Fruit fly (Drosophila melanogaster) whole organism, embryonic: ENCODE data around the gene Mtpalpha.

Experiments
- Atf-2 ChIP-seq: fragments of 200-800 bp; sonication (Bioruptor generic); optimal IDR thresholded peaks from 2 replicates; lab custom pipeline; 2016; ENCODE audit warnings: missing biosample characterization, missing genetic modification characterization
- Atf3 ChIP-seq: fragments of 200-800 bp; sonication (Bioruptor generic); optimal IDR thresholded peaks from 3 replicates; lab custom pipeline; 2016; ENCODE audit warnings: missing biosample characterization, missing genetic modification characterization
- Bgb ChIP-seq: fragments of 200-800 bp; sonication (Bioruptor generic); IDR thresholded peaks from 2 replicates; pipeline ENCODE4 v1.3.6; 2022; ENCODE audit warnings: missing biosample characterization, missing genetic modification characterization; ENCODE audit not compliant: partially characterized antibody
- CG10267 ChIP-seq: fragments of 200-800 bp; sonication (Bioruptor generic); optimal IDR thresholded peaks from 2 replicates; lab custom pipeline; 2018; ENCODE audit warnings: missing biosample characterization, mild to moderate bottlenecking, missing genetic modification characterization, moderate library complexity
- CG10979 ChIP-seq: fragments of 200-800 bp; sonication (Bioruptor generic); optimal IDR thresholded peaks from 2 replicates; lab custom pipeline; 2018; ENCODE audit warnings: missing biosample characterization, mild to moderate bottlenecking, missing genetic modification characterization, moderate library complexity
- CG12391 ChIP-seq: fragments of 200-800 bp; sonication (Bioruptor generic); optimal IDR thresholded peaks from 3 replicates; lab custom pipeline; 2018; ENCODE audit warnings: missing biosample characterization, mild to moderate bottlenecking, missing genetic modification characterization, moderate library complexity
- CG12744 ChIP-seq: fragments of 200-800 bp; sonication (Bioruptor generic); optimal IDR thresholded peaks from 2 replicates; lab custom pipeline; 2016; ENCODE audit warnings: missing biosample characterization, missing genetic modification characterization
- CG14710 ChIP-seq: fragments of 200-800 bp; sonication (Bioruptor generic); optimal IDR thresholded peaks from 3 replicates; lab custom pipeline; 2019; ENCODE audit warnings: missing biosample characterization, mild to moderate bottlenecking, missing genetic modification characterization, moderate library complexity
- CG16813 ChIP-seq: fragments of 200-800 bp; sonication (Bioruptor generic); IDR thresholded peaks from 3 replicates; pipeline ENCODE4 v1.3.6; 2022; ENCODE audit warnings: missing biosample characterization, missing genetic modification characterization; ENCODE audit not compliant: partially characterized antibody
- CG17802 ChIP-seq: fragments of 200-800 bp; sonication (Bioruptor generic); optimal IDR thresholded peaks from 2 replicates; lab custom pipeline; 2018; ENCODE audit warnings: missing biosample characterization, mild to moderate bottlenecking, missing genetic modification characterization, moderate library complexity
- CG18011 ChIP-seq: fragments of 200-800 bp; sonication (Bioruptor generic); optimal IDR thresholded peaks from 2 replicates; lab custom pipeline; 2017; ENCODE audit warnings: missing biosample characterization, missing genetic modification characterization, mild to moderate bottlenecking, moderate library complexity, missing genotype
- CG18599 ChIP-seq: fragments of 200-800 bp; sonication (Bioruptor generic); optimal IDR thresholded peaks from 3 replicates; lab custom pipeline; 2017; ENCODE audit warnings: missing biosample characterization, missing genetic modification characterization, mild to moderate bottlenecking, moderate library complexity, missing genetic modification reagents
- CG31388 ChIP-seq: fragments of 200-800 bp; sonication (Bioruptor generic); optimal IDR thresholded peaks from 2 replicates; lab custom pipeline; 2016; ENCODE audit warnings: missing biosample characterization, missing genetic modification characterization
- CG32532 ChIP-seq: fragments of 200-800 bp; sonication (Bioruptor generic); IDR thresholded peaks from 2 replicates; pipeline ENCODE4 v1.3.6; 2022; ENCODE audit warnings: missing biosample characterization, missing genetic modification characterization
- CG4328 ChIP-seq: fragments of 200-800 bp; sonication (Bioruptor generic); optimal IDR thresholded peaks from 3 replicates; lab custom pipeline; 2017; ENCODE audit warnings: missing biosample characterization, missing genetic modification reagents, missing genetic modification characterization
- CG4360 ChIP-seq: fragments of 200-800 bp; sonication (Bioruptor generic); IDR thresholded peaks from 2 replicates; pipeline ENCODE4 v1.3.6; 2022; ENCODE audit warnings: missing biosample characterization, missing genetic modification characterization
- CG4424 ChIP-seq: fragments of 200-800 bp; sonication (Bioruptor generic); optimal IDR thresholded peaks from 3 replicates; lab custom pipeline; 2016; ENCODE audit warnings: missing biosample characterization, missing genetic modification characterization
- CG5180 ChIP-seq: fragments of 200-800 bp; sonication (Bioruptor generic); optimal IDR thresholded peaks from 3 replicates; lab custom pipeline; 2017; ENCODE audit warnings: missing biosample characterization, missing genetic modification characterization, mild to moderate bottlenecking, moderate library complexity, missing genetic modification reagents
- CG6683 ChIP-seq: fragments of 200-800 bp; sonication (Bioruptor generic); optimal IDR thresholded peaks from 2 replicates; lab custom pipeline; 2017; ENCODE audit warnings: missing biosample characterization, mild to moderate bottlenecking, missing genetic modification characterization, missing genetic modification reagents
- CG6765 ChIP-seq: fragments of 200-800 bp; sonication (Bioruptor generic); optimal IDR thresholded peaks from 3 replicates; lab custom pipeline; 2017; ENCODE audit warnings: missing biosample characterization, mild to moderate bottlenecking, missing genetic modification characterization
- CG7271 ChIP-seq: fragments of 200-800 bp; sonication (Bioruptor generic); optimal IDR thresholded peaks from 2 replicates; lab custom pipeline; 2018; ENCODE audit warnings: missing biosample characterization, mild to moderate bottlenecking, missing genetic modification characterization, moderate library complexity
- CG7786 ChIP-seq: fragments of 200-800 bp; sonication (Bioruptor generic); optimal IDR thresholded peaks from 2 replicates; lab custom pipeline; 2016; ENCODE audit warnings: missing biosample characterization, missing genetic modification characterization
- CG8478 ChIP-seq: fragments of >200 bp; optimal IDR thresholded peaks from 2 replicates; lab custom pipeline; 2018
- Deaf1 ChIP-seq: fragments of 200-800 bp; optimal IDR thresholded peaks from 3 replicates; lab custom pipeline; 2019; ENCODE audit warnings: missing biosample characterization, mild to moderate bottlenecking, missing genetic modification characterization, moderate library complexity
- Fer2 ChIP-seq: fragments of 200-800 bp; sonication (Bioruptor generic); optimal IDR thresholded peaks from 2 replicates; lab custom pipeline; 2018; ENCODE audit warnings: missing biosample characterization, mild to moderate bottlenecking, missing genetic modification characterization, moderate library complexity
- Hand ChIP-seq: fragments of 200-800 bp; sonication (Bioruptor generic); optimal IDR thresholded peaks from 2 replicates; lab custom pipeline; 2017; ENCODE audit warnings: mild to moderate bottlenecking, missing biosample characterization, missing genetic modification reagents, missing genetic modification characterization
- Hmr ChIP-seq: fragments of 200-800 bp; sonication (Bioruptor generic); optimal IDR thresholded peaks from 3 replicates; lab custom pipeline; 2017; ENCODE audit warnings: mild to moderate bottlenecking, missing biosample characterization, missing genetic modification reagents, missing genetic modification characterization
- Med ChIP-seq: fragments of 200-800 bp; sonication (Bioruptor generic); peaks from one replicate; lab custom pipeline; 2016; ENCODE audit warnings: missing biosample characterization, missing genetic modification characterization, mild to moderate bottlenecking, inconsistent platforms, moderate library complexity
- Nf-YA ChIP-seq: fragments of 200-800 bp; sonication (Bioruptor generic); IDR thresholded peaks from 2 replicates; pipeline ENCODE4 v1.3.6; 2022; ENCODE audit warnings: missing biosample characterization, missing genetic modification characterization
- Oaz ChIP-seq: fragments of 200-800 bp; sonication (Bioruptor generic); IDR thresholded peaks from 2 replicates; pipeline ENCODE4 v1.3.6; 2022; ENCODE audit warnings: missing biosample characterization, missing genetic modification characterization
- Ravus ChIP-seq: fragments of 200-800 bp; sonication (Bioruptor generic); IDR thresholded peaks from 2 replicates; pipeline ENCODE4 v1.3.6; 2022; ENCODE audit warnings: missing biosample characterization, missing genetic modification characterization
- Trl ChIP-seq, 3 experiments: fragments of >200 bp in 2 of 3; fragments of 200-800 bp in 1 of 3; sonication (Bioruptor generic) in 1 of 3; optimal IDR thresholded peaks; 2 replicates in 1 of 3; 3 replicates in 2 of 3; lab custom pipeline; 2016 to 2017; ENCODE audit warnings: missing biosample characterization in 1 of 3, missing genetic modification characterization in 1 of 3
- az2 ChIP-seq: fragments of 200-800 bp; sonication (Bioruptor generic); optimal IDR thresholded peaks from 3 replicates; lab custom pipeline; 2016; ENCODE audit warnings: missing biosample characterization, missing genetic modification characterization
- chinmo ChIP-seq: fragments of 200-800 bp; sonication (Bioruptor generic); IDR thresholded peaks from 4 replicates; pipeline ENCODE4 v1.3.6; 2022; ENCODE audit warnings: missing biosample characterization, missing genetic modification characterization; ENCODE audit not compliant: partially characterized antibody
- chn ChIP-seq: fragments of 200-800 bp; sonication (Bioruptor generic); optimal IDR thresholded peaks from 2 replicates; lab custom pipeline; 2016; ENCODE audit warnings: missing biosample characterization, missing genetic modification characterization
- da ChIP-seq: fragments of 200-800 bp; sonication (Bioruptor generic); optimal IDR thresholded peaks from 2 replicates; lab custom pipeline; 2016; ENCODE audit warnings: missing biosample characterization, missing genetic modification characterization
- dm ChIP-seq: fragments of 200-800 bp; sonication (Bioruptor generic); optimal IDR thresholded peaks from 3 replicates; lab custom pipeline; 2016; ENCODE audit warnings: missing biosample characterization, missing genetic modification characterization
- dmrt11E ChIP-seq: fragments of 200-800 bp; sonication (Bioruptor generic); optimal IDR thresholded peaks from 3 replicates; lab custom pipeline; 2018; ENCODE audit warnings: missing biosample characterization, mild to moderate bottlenecking, missing genetic modification characterization, moderate library complexity
- eve ChIP-seq, 2 experiments: fragments of >200 bp; optimal IDR thresholded peaks; 2 replicates each; lab custom pipeline; 2017; ENCODE audit warnings: missing biosample characterization in 2 of 2, missing genetic modification characterization in 2 of 2
- fd64A ChIP-seq: fragments of 200-800 bp; sonication (Bioruptor generic); optimal IDR thresholded peaks from 3 replicates; lab custom pipeline; 2018; ENCODE audit warnings: missing biosample characterization, mild to moderate bottlenecking, missing genetic modification characterization
- gce ChIP-seq: fragments of 200-800 bp; sonication (Bioruptor generic); IDR thresholded peaks from 3 replicates; pipeline ENCODE4 v1.3.6; 2022; ENCODE audit warnings: missing biosample characterization, missing genetic modification characterization
- grau ChIP-seq: fragments of 200-800 bp; optimal IDR thresholded peaks from 3 replicates; lab custom pipeline; 2019; ENCODE audit warnings: missing biosample characterization, mild to moderate bottlenecking, missing genetic modification characterization, moderate library complexity
- hb ChIP-seq: fragments of 200-800 bp; sonication (Bioruptor generic); IDR thresholded peaks from 3 replicates; pipeline ENCODE4 v1.3.6; 2022; ENCODE audit warnings: missing biosample characterization, missing genetic modification characterization; ENCODE audit not compliant: partially characterized antibody
- onecut ChIP-seq: fragments of 200-800 bp; sonication (Bioruptor generic); IDR thresholded peaks from 2 replicates; pipeline ENCODE4 v1.3.6; 2022; ENCODE audit warnings: missing biosample characterization, missing genetic modification characterization
- prd ChIP-seq, 3 experiments: fragments of >200 bp in 2 of 3; fragments of 200-800 bp in 1 of 3; sonication (Bioruptor generic) in 1 of 3; optimal IDR thresholded peaks in 2 of 3; IDR thresholded peaks in 1 of 3; 2 replicates in 2 of 3; 3 replicates in 1 of 3; pipeline versions ENCODE4 v1.3.6 to Lab custom; 2017 to 2022; ENCODE audit warnings: missing biosample characterization in 1 of 3, missing genetic modification characterization in 1 of 3
- slp2 ChIP-seq: fragments of 200-800 bp; sonication (Bioruptor generic); optimal IDR thresholded peaks from 2 replicates; lab custom pipeline; 2016; ENCODE audit warnings: missing biosample characterization, missing genetic modification characterization
- sob ChIP-seq: fragments of 200-800 bp; sonication (Bioruptor generic); IDR thresholded peaks from 2 replicates; pipeline ENCODE4 v1.3.6; 2022; ENCODE audit warnings: missing biosample characterization, missing genetic modification characterization
- zf30C ChIP-seq: fragments of 200-800 bp; sonication (Bioruptor generic); optimal IDR thresholded peaks from 3 replicates; lab custom pipeline; 2018; ENCODE audit warnings: missing biosample characterization, mild to moderate bottlenecking, missing genetic modification characterization

The Mtpalpha gene

DNA sequence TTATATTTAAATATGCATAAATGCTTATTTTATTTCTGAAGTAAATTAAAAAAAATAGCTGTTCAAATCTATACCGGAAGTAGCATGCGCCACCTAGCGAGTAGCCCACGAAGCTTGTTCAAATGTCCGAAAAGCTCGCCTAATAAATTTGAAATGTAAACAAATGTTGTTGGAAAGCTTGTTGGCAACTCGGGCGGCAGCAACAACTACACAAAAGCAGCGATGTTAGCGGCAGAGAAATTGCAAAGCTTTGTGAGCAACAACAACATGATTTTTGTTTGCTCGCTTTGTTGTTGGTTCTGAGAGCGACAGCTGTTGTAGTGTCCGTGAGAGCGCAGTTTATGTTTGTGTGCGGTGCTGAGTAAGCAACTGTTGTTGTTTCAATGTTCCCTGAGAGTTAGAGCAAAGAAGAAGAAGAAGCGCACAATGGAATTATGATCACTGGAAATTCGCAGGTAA is 9.1 kb downstream of the Mtpalpha start (continued):
- TF ChIP-seq Nf-YA (GFP tag; lab: Robert Waterston, UW) (peak; percentile 97), zf30C (GFP tag; lab: Kevin White, UChicago) (peak; percentile 73), Atf-2 (GFP tag; lab: Kevin White, UChicago) (peak; percentile 82), gce (peak; percentile 98), CG18011 (GFP tag; lab: Kevin White, UChicago) (peak; percentile 92), dm (GFP tag; lab: Kevin White, UChicago) (peak; percentile 93), slp2 (GFP tag; lab: Kevin White, UChicago) (peak; percentile 93), CG32532 (GFP tag; lab: Robert Waterston, UW) (peak; percentile 98)

DNA sequence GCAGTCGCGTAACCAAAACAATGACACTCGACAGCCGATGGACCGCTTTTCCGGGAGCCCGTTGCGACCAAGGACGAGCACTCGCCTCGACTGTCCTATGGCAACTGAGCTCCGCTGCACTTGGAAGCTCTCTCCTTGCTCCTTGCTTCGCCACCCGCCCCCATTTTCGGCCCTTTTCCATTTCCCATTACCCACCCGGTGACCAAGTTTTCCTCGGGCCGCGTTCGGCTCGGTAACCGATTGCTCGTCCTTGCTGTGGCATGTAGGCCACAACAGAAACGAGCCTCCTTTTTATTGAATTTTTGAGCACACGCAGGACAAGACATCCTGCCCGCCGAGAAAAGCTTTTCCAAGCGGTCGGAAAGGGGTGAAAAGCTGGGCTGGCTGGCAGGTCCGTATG is 9.9 kb downstream of the Mtpalpha start, which contains the start of gene jp:
Gene jp (minus strand): TSS at position 95 of the 400 bp plus-strand sequence.
- no peak for TF ChIP-seq Fer2 (tag; lab: Kevin White, UChicago)
- no peak for TF ChIP-seq Oaz (GFP tag; lab: Robert Waterston, UW)
- no peak for TF ChIP-seq Atf3 (GFP tag; lab: Kevin White, UChicago)
- peak; percentile 43 for TF ChIP-seq onecut (GFP tag; lab: Robert Waterston, UW)
- TF ChIP-seq sob (GFP tag; lab: Robert Waterston, UW): no peak
- no peak for TF ChIP-seq Trl (optimal IDR thresholded peaks at IDR 0.05; lab: Kevin White, UChicago)
- TF ChIP-seq Trl (GFP tag; optimal IDR thresholded peaks at IDR 0.05; lab: Kevin White, UChicago): no peak
- no peak for TF ChIP-seq Ravus (GFP tag; lab: Robert Waterston, UW)
- TF ChIP-seq CG7786 (GFP tag; lab: Kevin White, UChicago): no peak
- TF ChIP-seq CG8478 (lab: Kevin White, UChicago): no peak
- TF ChIP-seq CG17802 (tag; lab: Kevin White, UChicago): no peak
- TF ChIP-seq Bgb (GFP tag; lab: Robert Waterston, UW): 0 out of 2 replicates have a peak, but pooled peaks have one; percentile 28
- TF ChIP-seq chinmo (GFP tag; lab: Robert Waterston, UW): peak; percentile 72; the same call in 1 of the 4 replicates
- no peak for TF ChIP-seq CG18599
- no peak for TF ChIP-seq CG12391 (tag; lab: Kevin White, UChicago)
- TF ChIP-seq CG4360 (GFP tag; lab: Robert Waterston, UW): no peak
- TF ChIP-seq CG6765: no peak
- TF ChIP-seq CG10979: no peak
- TF ChIP-seq CG7271 (tag; lab: Kevin White, UChicago): no peak
- TF ChIP-seq CG31388 (GFP tag; lab: Kevin White, UChicago): no peak
- TF ChIP-seq grau (tag; lab: Kevin White, UChicago): no peak
- TF ChIP-seq CG4424 (GFP tag; lab: Kevin White, UChicago): no peak
- no peak for TF ChIP-seq CG5180 (GFP tag; lab: Kevin White, UChicago)
- no peak for TF ChIP-seq CG6683 (GFP tag; lab: Kevin White, UChicago)
- no peak for TF ChIP-seq CG14710 (tag; lab: Kevin White, UChicago)
- no peak for TF ChIP-seq CG10267
- TF ChIP-seq Med (GFP tag; lab: Kevin White, UChicago): peak; percentile 68
- TF ChIP-seq fd64A (GFP tag; lab: Kevin White, UChicago): no peak
- no peak for TF ChIP-seq Hmr (GFP tag; lab: Kevin White, UChicago)
- peak; percentile 96 for TF ChIP-seq Deaf1 (tag; lab: Kevin White, UChicago)
- no peak for TF ChIP-seq da (GFP tag; lab: Kevin White, UChicago)
- TF ChIP-seq az2 (GFP tag; lab: Kevin White, UChicago): no peak
- TF ChIP-seq CG12744 (GFP tag; lab: Kevin White, UChicago): no peak
- no peak for TF ChIP-seq dmrt11E (tag; lab: Kevin White, UChicago)
- TF ChIP-seq prd (optimal IDR thresholded peaks at IDR 0.05; lab: Kevin White, UChicago): no peak
- no peak for TF ChIP-seq prd (GFP tag; IDR thresholded peaks at IDR 0.05; lab: Robert Waterston, UW)
- 0 out of 3 replicates have a peak, but pooled peaks have one; percentile 25 for TF ChIP-seq CG16813 (GFP tag; lab: Robert Waterston, UW)
- no peak for TF ChIP-seq Hand (GFP tag; lab: Kevin White, UChicago)
- TF ChIP-seq chn (GFP tag; lab: Kevin White, UChicago): no peak
- no peak for TF ChIP-seq CG4328 (GFP tag; lab: Kevin White, UChicago)
- no peak for TF ChIP-seq hb (GFP tag; lab: Robert Waterston, UW)
- TF ChIP-seq eve (GFP tag; optimal IDR thresholded peaks at IDR 0.05; lab: Kevin White, UChicago): no peak
